Fruit fly (Drosophila melanogaster) whole organism, embryonic: ENCODE measurements around the gene CG32713.

Experiments used
- ATbp ChIP-seq: fragments of 200-800 bp; sonication (Bioruptor generic); optimal IDR thresholded peaks from 2 replicates; lab custom pipeline; 2017; ENCODE audit warnings: missing biosample characterization, mild to moderate bottlenecking, missing genetic modification characterization, missing genetic modification reagents
- Antp ChIP-seq: fragments of 200-800 bp; sonication (Bioruptor generic); optimal IDR thresholded peaks from 3 replicates; lab custom pipeline; 2016; ENCODE audit warnings: missing biosample characterization, missing genetic modification characterization
- B-H1 ChIP-seq: fragments of 200-800 bp; sonication (Bioruptor generic); IDR thresholded peaks from 3 replicates; pipeline ENCODE4 v1.3.6; 2022; ENCODE audit warnings: missing biosample characterization, missing genetic modification characterization
- B-H2 ChIP-seq: fragments of 200-800 bp; sonication (Bioruptor generic); optimal IDR thresholded peaks from 2 replicates; lab custom pipeline; 2018; ENCODE audit warnings: missing biosample characterization, mild to moderate bottlenecking, missing genetic modification characterization
- Bdp1 ChIP-seq: fragments of 200-800 bp; sonication (Bioruptor generic); optimal IDR thresholded peaks from 3 replicates; lab custom pipeline; 2016; ENCODE audit warnings: missing biosample characterization, missing genetic modification characterization
- CG1024 ChIP-seq: fragments of 200-800 bp; sonication (Bioruptor generic); IDR thresholded peaks from 2 replicates; pipeline ENCODE4 v1.3.6; 2022; ENCODE audit warnings: missing biosample characterization, missing genetic modification characterization
- CG11456 ChIP-seq: fragments of 200-800 bp; sonication (Bioruptor generic); IDR thresholded peaks from 3 replicates; pipeline ENCODE4 v1.3.6; 2022; ENCODE audit warnings: missing biosample characterization, missing genetic modification characterization
- CG13296 ChIP-seq: fragments of 200-800 bp; sonication (Bioruptor generic); optimal IDR thresholded peaks from 3 replicates; lab custom pipeline; 2018; ENCODE audit warnings: missing biosample characterization, mild to moderate bottlenecking, missing genetic modification characterization
- CG15073 ChIP-seq: fragments of 200-800 bp; sonication (Bioruptor generic); optimal IDR thresholded peaks from 2 replicates; lab custom pipeline; 2016; ENCODE audit warnings: missing biosample characterization, missing genetic modification characterization
- CG15269 ChIP-seq: fragments of 200-800 bp; sonication (Bioruptor generic); optimal IDR thresholded peaks from 2 replicates; lab custom pipeline; 2018; ENCODE audit warnings: missing biosample characterization, mild to moderate bottlenecking, missing genetic modification characterization, moderate library complexity
- CG17802 ChIP-seq: fragments of 200-800 bp; sonication (Bioruptor generic); optimal IDR thresholded peaks from 2 replicates; lab custom pipeline; 2018; ENCODE audit warnings: missing biosample characterization, mild to moderate bottlenecking, missing genetic modification characterization, moderate library complexity
- CG1832 ChIP-seq: fragments of 200-800 bp; sonication (Bioruptor generic); optimal IDR thresholded peaks from 2 replicates; lab custom pipeline; 2017; ENCODE audit warnings: missing biosample characterization, mild to moderate bottlenecking, missing genetic modification characterization, inconsistent platforms
- CG18619 ChIP-seq: fragments of 200-800 bp; sonication (Bioruptor generic); optimal IDR thresholded peaks from 3 replicates; lab custom pipeline; 2017; ENCODE audit warnings: missing biosample characterization, mild to moderate bottlenecking, missing genetic modification characterization
- CG31365 ChIP-seq: fragments of 200-800 bp; sonication (Bioruptor generic); optimal IDR thresholded peaks from 2 replicates; lab custom pipeline; 2018; ENCODE audit warnings: missing biosample characterization, mild to moderate bottlenecking, missing genetic modification characterization
- CG31388 ChIP-seq: fragments of 200-800 bp; sonication (Bioruptor generic); optimal IDR thresholded peaks from 2 replicates; lab custom pipeline; 2016; ENCODE audit warnings: missing biosample characterization, missing genetic modification characterization
- CG34224 ChIP-seq: fragments of 200-800 bp; sonication (Bioruptor generic); IDR thresholded peaks from 3 replicates; pipeline ENCODE4 v1.3.6; 2022; ENCODE audit warnings: missing biosample characterization, missing genetic modification characterization; ENCODE audit not compliant: partially characterized antibody
- CG6272 ChIP-seq: fragments of 200-800 bp; sonication (Bioruptor generic); IDR thresholded peaks from 2 replicates; pipeline ENCODE4 v1.3.6; 2022; ENCODE audit warnings: missing biosample characterization, missing genetic modification characterization
- CG6854 ChIP-seq: fragments of 200-800 bp; sonication (Bioruptor generic); optimal IDR thresholded peaks from 3 replicates; lab custom pipeline; 2017; ENCODE audit warnings: missing biosample characterization, mild to moderate bottlenecking, missing genetic modification characterization
- CG8478 ChIP-seq: fragments of >200 bp; optimal IDR thresholded peaks from 2 replicates; lab custom pipeline; 2018
- D19B ChIP-seq: fragments of 200-800 bp; sonication (Bioruptor generic); optimal IDR thresholded peaks from 2 replicates; lab custom pipeline; 2017; ENCODE audit warnings: missing biosample characterization, mild to moderate bottlenecking, missing genetic modification characterization
- Dip2 ChIP-seq: fragments of 200-800 bp; sonication (Bioruptor generic); IDR thresholded peaks from 2 replicates; pipeline ENCODE4 v1.3.6; 2022; ENCODE audit warnings: missing biosample characterization, missing genetic modification characterization
- Dip3 ChIP-seq: fragments of 200-800 bp; sonication (Bioruptor generic); optimal IDR thresholded peaks from 3 replicates; lab custom pipeline; 2016; ENCODE audit warnings: missing biosample characterization, missing genetic modification characterization
- Ets65A ChIP-seq: fragments of 200-800 bp; sonication (Bioruptor generic); peaks from one replicate; lab custom pipeline; 2016; ENCODE audit warnings: missing biosample characterization, missing genetic modification characterization
- Fer2 ChIP-seq: fragments of 200-800 bp; sonication (Bioruptor generic); optimal IDR thresholded peaks from 2 replicates; lab custom pipeline; 2018; ENCODE audit warnings: missing biosample characterization, mild to moderate bottlenecking, missing genetic modification characterization, moderate library complexity
- Mad ChIP-seq: fragments of 200-800 bp; sonication (Bioruptor generic); optimal IDR thresholded peaks from 2 replicates; lab custom pipeline; 2016; ENCODE audit warnings: missing biosample characterization, missing genetic modification characterization
- Med ChIP-seq: fragments of 200-800 bp; sonication (Bioruptor generic); peaks from one replicate; lab custom pipeline; 2016; ENCODE audit warnings: missing biosample characterization, missing genetic modification characterization, mild to moderate bottlenecking, inconsistent platforms, moderate library complexity
- Mrtf ChIP-seq: fragments of 200-800 bp; sonication (Bioruptor generic); IDR thresholded peaks from 3 replicates; pipeline ENCODE4 v1.3.6; 2022; ENCODE audit warnings: missing biosample characterization, missing genetic modification characterization
- Scr ChIP-seq: fragments of 200-800 bp; sonication (Bioruptor generic); IDR thresholded peaks from 2 replicates; pipeline ENCODE4 v1.3.6; 2022; ENCODE audit warnings: missing biosample characterization, missing genetic modification characterization; ENCODE audit not compliant: partially characterized antibody
- Side ChIP-seq: fragments of 200-800 bp; sonication (Bioruptor generic); optimal IDR thresholded peaks from 2 replicates; lab custom pipeline; 2016; ENCODE audit warnings: missing biosample characterization, missing genetic modification characterization
- Six4 ChIP-seq: fragments of 200-800 bp; sonication (Bioruptor generic); optimal IDR thresholded peaks from 2 replicates; lab custom pipeline; 2016; ENCODE audit warnings: missing biosample characterization, missing genetic modification characterization
- Spps ChIP-seq: fragments of 200-800 bp; sonication (Bioruptor generic); optimal IDR thresholded peaks from 2 replicates; lab custom pipeline; 2018; ENCODE audit warnings: missing biosample characterization, mild to moderate bottlenecking, missing genetic modification characterization
- Sry-β ChIP-seq: fragments of 200-800 bp; sonication (Bioruptor generic); optimal IDR thresholded peaks from 2 replicates; lab custom pipeline; 2018; ENCODE audit warnings: missing biosample characterization, mild to moderate bottlenecking, missing genetic modification characterization, moderate library complexity
- aop ChIP-seq: fragments of 200-800 bp; sonication (Bioruptor generic); IDR thresholded peaks from 2 replicates; pipeline ENCODE4 v1.3.6; 2022; ENCODE audit warnings: missing biosample characterization, missing genetic modification characterization
- ara ChIP-seq: fragments of 200-800 bp; sonication (Bioruptor generic); IDR thresholded peaks from 2 replicates; pipeline ENCODE4 v1.3.6; 2022; ENCODE audit warnings: missing biosample characterization, missing genetic modification characterization
- bowl ChIP-seq: fragments of 200-800 bp; sonication (Bioruptor generic); IDR thresholded peaks from 2 replicates; pipeline ENCODE4 v1.3.6; 2022; ENCODE audit warnings: missing biosample characterization, missing genetic modification characterization
- chif ChIP-seq, 2 experiments: fragments of 200-800 bp; sonication (Bioruptor generic); optimal IDR thresholded peaks; 3 replicates each; lab custom pipeline; 2016; ENCODE audit warnings: missing biosample characterization in 2 of 2, missing genetic modification characterization in 2 of 2
- chm ChIP-seq: fragments of 200-800 bp; sonication (Bioruptor generic); IDR thresholded peaks from 2 replicates; pipeline ENCODE4 v1.3.6; 2022; ENCODE audit warnings: missing biosample characterization, missing genetic modification characterization
- disco-r ChIP-seq: fragments of 200-800 bp; sonication (Bioruptor generic); optimal IDR thresholded peaks from 2 replicates; lab custom pipeline; 2016; ENCODE audit warnings: missing biosample characterization, missing genetic modification characterization
- exex ChIP-seq: fragments of 200-800 bp; sonication (Bioruptor generic); optimal IDR thresholded peaks from 4 replicates; lab custom pipeline; 2018; ENCODE audit warnings: missing biosample characterization, mild to moderate bottlenecking, missing genetic modification characterization, moderate library complexity
- gcm ChIP-seq: fragments of 200-800 bp; sonication (Bioruptor generic); optimal IDR thresholded peaks from 2 replicates; lab custom pipeline; 2019; ENCODE audit warnings: missing biosample characterization, mild to moderate bottlenecking, missing genetic modification characterization, moderate library complexity
- grau ChIP-seq: fragments of 200-800 bp; optimal IDR thresholded peaks from 3 replicates; lab custom pipeline; 2019; ENCODE audit warnings: missing biosample characterization, mild to moderate bottlenecking, missing genetic modification characterization, moderate library complexity
- h ChIP-seq: fragments of >200 bp; optimal IDR thresholded peaks from 2 replicates; lab custom pipeline; 2017
- hkb ChIP-seq, 2 experiments: fragments of 200-800 bp in 1 of 2; fragments of >200 bp in 1 of 2; sonication (Bioruptor generic) in 1 of 2; IDR thresholded peaks in 1 of 2; optimal IDR thresholded peaks in 1 of 2; 2 replicates each; pipeline versions ENCODE4 v1.3.6 to Lab custom; 2017 to 2022; ENCODE audit warnings: missing biosample characterization in 1 of 2, missing genetic modification characterization in 1 of 2
- kay ChIP-seq: fragments of 200-800 bp; sonication (Bioruptor generic); optimal IDR thresholded peaks from 2 replicates; lab custom pipeline; 2016; ENCODE audit warnings: missing biosample characterization, missing genetic modification characterization
- mam ChIP-seq: fragments of 200-800 bp; sonication (Bioruptor generic); optimal IDR thresholded peaks from 3 replicates; lab custom pipeline; 2016; ENCODE audit warnings: missing biosample characterization, missing genetic modification characterization
- odd ChIP-seq: fragments of 200-800 bp; sonication (Bioruptor generic); optimal IDR thresholded peaks from 2 replicates; lab custom pipeline; 2017; ENCODE audit warnings: missing biosample characterization, mild to moderate bottlenecking, missing genetic modification characterization
- org-1 ChIP-seq: fragments of 200-800 bp; sonication (Bioruptor generic); optimal IDR thresholded peaks from 2 replicates; lab custom pipeline; 2017; ENCODE audit warnings: missing biosample characterization, missing genetic modification characterization
- sens-2 ChIP-seq: fragments of 200-800 bp; sonication (Bioruptor generic); IDR thresholded peaks from 2 replicates; pipeline ENCODE4 v1.3.6; 2022; ENCODE audit warnings: missing biosample characterization, missing genetic modification characterization
- sna ChIP-seq: fragments of 200-800 bp; sonication (Bioruptor generic); IDR thresholded peaks from 2 replicates; pipeline ENCODE4 v1.3.6; 2022; ENCODE audit warnings: missing biosample characterization, missing genetic modification characterization; ENCODE audit not compliant: partially characterized antibody
- sqz ChIP-seq: fragments of 200-800 bp; sonication (Bioruptor generic); optimal IDR thresholded peaks from 3 replicates; lab custom pipeline; 2018; ENCODE audit warnings: missing biosample characterization, mild to moderate bottlenecking, missing genetic modification characterization
- stwl ChIP-seq: fragments of 200-800 bp; sonication (Bioruptor generic); optimal IDR thresholded peaks from 3 replicates; lab custom pipeline; 2018; ENCODE audit warnings: missing biosample characterization, mild to moderate bottlenecking, missing genetic modification characterization, moderate library complexity

Gene CG32713

DNA sequence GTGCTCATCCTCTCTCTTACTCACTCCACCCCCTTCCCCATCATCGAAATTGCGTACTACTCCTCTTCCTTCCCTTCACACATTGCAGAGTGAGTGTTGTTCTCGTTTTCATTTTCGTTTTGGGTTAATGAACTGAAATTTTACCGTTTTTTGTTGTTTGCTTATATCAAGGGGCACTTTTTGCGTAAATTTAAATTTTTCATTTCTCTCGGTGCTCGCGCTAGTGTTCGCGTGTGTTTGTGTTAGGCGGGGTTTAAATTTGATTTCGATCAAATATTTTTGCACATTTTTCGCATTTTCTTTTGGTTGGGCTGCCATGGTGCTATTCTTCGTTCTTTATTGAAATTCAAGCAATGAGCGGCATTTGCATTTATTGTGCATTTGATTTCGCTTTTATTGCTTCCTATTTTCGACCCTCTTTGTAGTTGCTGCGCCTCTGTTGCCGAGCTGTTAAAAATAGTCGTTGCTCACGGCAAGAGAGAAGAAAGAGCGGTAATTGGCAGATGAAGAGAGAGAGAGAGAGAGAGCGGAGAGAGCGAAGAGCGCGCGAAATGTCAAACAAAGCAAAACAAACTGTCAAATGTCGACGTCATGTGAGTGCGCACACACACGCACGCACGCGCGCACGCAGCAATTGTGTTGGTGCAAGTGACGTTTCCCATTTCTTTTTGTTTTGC, 36.5 kb downstream of the CG32713 start (continued):
- TF ChIP-seq CG18619 (no peak), ATbp (GFP tag; lab: Kevin White, UChicago) (no peak), B-H1 (GFP tag; lab: Robert Waterston, UW) (no peak), org-1 (GFP tag; lab: Kevin White, UChicago) (no peak), CG8478 (no peak), exex (tag; lab: Kevin White, UChicago) (no peak), CG15269 (tag; lab: Kevin White, UChicago) (no peak), aop (GFP tag; lab: Robert Waterston, UW) (no peak), B-H2 (no peak), Fer2 (tag; lab: Kevin White, UChicago) (no peak), h (lab: Kevin White, UChicago) (no peak), CG6272 (no peak), Med (GFP tag; lab: Kevin White, UChicago) (peak; percentile 49), Dip2 (GFP tag; lab: Robert Waterston, UW) (no peak), Side (no peak), D19B (GFP tag; lab: Kevin White, UChicago) (no peak), CG11456 (GFP tag; lab: Robert Waterston, UW) (no peak), sens-2 (no peak), kay (GFP tag; lab: Kevin White, UChicago) (no peak), stwl (tag; lab: Kevin White, UChicago) (peak; percentile 60), Antp (GFP tag; lab: Kevin White, UChicago) (no peak), sqz (GFP tag; lab: Kevin White, UChicago) (peak; percentile 60), CG31365 (tag; lab: Kevin White, UChicago) (peak; percentile 13), CG34224 (GFP tag; lab: Robert Waterston, UW) (peak; percentile 56; the same call in 2 of the 3 replicates), ara (no peak), gcm (GFP tag; lab: Kevin White, UChicago) (peak; percentile 14), grau (tag; lab: Kevin White, UChicago) (no peak), bowl (GFP tag; lab: Robert Waterston, UW) (no peak), Ets65A (no peak), Sry-β (GFP tag; lab: Kevin White, UChicago) (no peak), CG1832 (GFP tag; lab: Kevin White, UChicago) (no peak), CG15073 (GFP tag; lab: Kevin White, UChicago) (no peak), CG13296 (peak; percentile 29), CG31388 (GFP tag; lab: Kevin White, UChicago) (no peak), Bdp1 (no peak), disco-r (no peak), chif (GFP tag; optimal IDR thresholded peaks at IDR 0.05; lab: Kevin White, UChicago) (no peak), mam (no peak), CG6854 (GFP tag; lab: Kevin White, UChicago) (peak; percentile 2), Mad (no peak), Six4 (GFP tag; lab: Kevin White, UChicago) (no peak), CG17802 (tag; lab: Kevin White, UChicago) (no peak), sna (GFP tag; lab: Robert Waterston, UW) (no peak), hkb (optimal IDR thresholded peaks at IDR 0.05; lab: Kevin White, UChicago) (no peak), hkb (GFP tag; IDR thresholded peaks at IDR 0.05; lab: Robert Waterston, UW) (0 out of 2 replicates have a peak, but pooled peaks have one; percentile 30), Mrtf (GFP tag; lab: Robert Waterston, UW) (no peak), odd (GFP tag; lab: Kevin White, UChicago) (no peak), CG1024 (GFP tag; lab: Robert Waterston, UW) (no peak), Scr (GFP tag; lab: Robert Waterston, UW) (no peak), Dip3 (GFP tag; lab: Kevin White, UChicago) (no peak), chm (GFP tag; lab: Robert Waterston, UW) (peak; percentile 77), Spps (tag; lab: Kevin White, UChicago) (no peak)
